Worm (Caenorhabditis elegans): ENCODE data around the gene T19D7.7.

DNA sequence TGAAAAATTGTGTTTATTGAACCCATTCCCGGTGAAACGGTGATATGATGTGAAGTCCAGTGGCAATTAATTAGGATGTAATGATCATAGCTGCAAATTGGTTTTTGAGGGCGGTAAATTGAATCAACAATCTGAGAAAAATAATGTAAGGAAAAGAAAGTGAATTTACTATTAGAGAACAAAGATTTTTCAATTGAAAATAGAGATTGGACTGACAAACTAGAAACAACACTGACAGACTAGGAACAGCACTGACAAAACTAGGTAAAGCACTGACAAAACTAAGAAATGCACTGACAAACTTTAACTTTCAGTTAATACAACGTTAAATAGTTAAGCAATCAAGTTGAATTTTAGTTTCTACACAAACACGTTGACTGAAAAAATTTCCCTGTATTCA is 45.0 kb upstream of the T19D7.7 start, which contains the start of gene sli-1:
- TF ChIP-seq ama-1 (optimal IDR thresholded peaks at IDR 0.05) (no peak), unc-62 (GFP tag; optimal IDR thresholded peaks at IDR 0.05) (no peak), fos-1 (tag; optimal IDR thresholded peaks at IDR 0.05) (no peak)
